Worm (Caenorhabditis elegans) whole organism, L3 larva: ENCODE data around the gene C36H8.1.

ENCODE experiments used
- egl-27 ChIP-seq: sonication (generic microtip); optimal IDR thresholded peaks from 4 replicates; lab custom pipeline; 2017; ENCODE audit warnings: missing biosample characterization, missing genetic modification reagents, missing genetic modification characterization
- elt-3 ChIP-seq, 3 experiments: fragments of 150-350 bp in 1 of 3; sonication (generic microtip) in 2 of 3; optimal IDR thresholded peaks; 2 replicates in 2 of 3; 4 replicates in 1 of 3; lab custom pipeline; 2014 to 2017; ENCODE audit warnings: missing biosample characterization in 3 of 3, missing genetic modification characterization in 3 of 3
- mdl-1 ChIP-seq: fragments of 150-350 bp; optimal IDR thresholded peaks from 2 replicates; lab custom pipeline; 2014; ENCODE audit warnings: missing biosample characterization, missing genetic modification characterization
- nhr-77 ChIP-seq: fragments of 150-350 bp; optimal IDR thresholded peaks from 2 replicates; lab custom pipeline; 2014; ENCODE audit warnings: missing biosample characterization, missing genetic modification characterization
- snpc-4 ChIP-seq: fragments of 150-350 bp; optimal IDR thresholded peaks from 2 replicates; lab custom pipeline; 2014; ENCODE audit warnings: missing biosample characterization, missing genetic modification characterization
- unc-39 ChIP-seq: sonication (generic microtip); optimal IDR thresholded peaks from 4 replicates; lab custom pipeline; 2017; ENCODE audit warnings: missing biosample characterization, missing genetic modification characterization

- no peak for TF ChIP-seq unc-39 (tag; lab: Kevin White, UChicago)
- no peak for TF ChIP-seq mdl-1
- no peak for TF ChIP-seq elt-3 (tag; optimal IDR thresholded peaks at IDR 0.05; lab: Kevin White, UChicago)
- TF ChIP-seq nhr-77 (tag; lab: Kevin White, UChicago): no peak
- no peak for TF ChIP-seq egl-27 (tag; lab: Kevin White, UChicago)
- no peak for TF ChIP-seq snpc-4 (tag; lab: Kevin White, UChicago)
These were observed 4.1 kb upstream of the C36H8.1 start for ce11 chrIV:12748760-12749159.
